Worm (Caenorhabditis elegans) whole organism, L1 larva: ENCODE data around the gene F18E2.15.

Source experiments
- aly-2 ChIP-seq: fragments of 150-350 bp; optimal IDR thresholded peaks from 2 replicates; lab custom pipeline; 2014; ENCODE audit warnings: missing biosample characterization, missing genetic modification characterization
- dpl-1 ChIP-seq, 3 experiments: fragments of 150-350 bp in 2 of 3; sonication (generic microtip) in 1 of 3; optimal IDR thresholded peaks; 2 replicates each; lab custom pipeline; 2014 to 2017; ENCODE audit warnings: missing biosample characterization in 3 of 3, missing genetic modification characterization in 3 of 3, missing genetic modification reagents in 3 of 3
- egl-27 ChIP-seq, 2 experiments: fragments of 150-350 bp in 1 of 2; sonication (generic microtip); optimal IDR thresholded peaks; 3 replicates each; lab custom pipeline; 2017 to 2018; ENCODE audit warnings: missing biosample characterization in 2 of 2, missing genetic modification characterization in 2 of 2, missing genetic modification reagents in 2 of 2
- lin-13 ChIP-seq: fragments of 150-350 bp; optimal IDR thresholded peaks from 2 replicates; lab custom pipeline; 2014; ENCODE audit warnings: missing biosample characterization, missing genetic modification reagents, missing genetic modification characterization
- lin-35 ChIP-seq, 2 experiments: fragments of 150-350 bp; optimal IDR thresholded peaks; 2 replicates each; lab custom pipeline; 2014; ENCODE audit warnings: missing biosample characterization in 2 of 2, missing genetic modification characterization in 2 of 2, missing genetic modification reagents in 2 of 2
- lin-39 ChIP-seq: fragments of 150-350 bp; optimal IDR thresholded peaks from 2 replicates; lab custom pipeline; 2014; ENCODE audit warnings: missing biosample characterization, missing genetic modification reagents, missing genetic modification characterization
- mep-1 ChIP-seq: fragments of 150-350 bp; optimal IDR thresholded peaks from 2 replicates; lab custom pipeline; 2014; ENCODE audit warnings: missing biosample characterization, missing genetic modification characterization
- nhr-11 ChIP-seq: fragments of 150-350 bp; optimal IDR thresholded peaks from 2 replicates; lab custom pipeline; 2014; ENCODE audit warnings: missing biosample characterization, missing genetic modification characterization
- nhr-19 ChIP-seq: fragments of 200-800 bp; sonication (Bioruptor generic); conservative IDR thresholded peaks from 2 replicates; pipeline ENCODE4 v1.3.6; 2022; ENCODE audit warnings: missing genetic modification characterization, missing compliant biosample characterization
- nhr-237 ChIP-seq: fragments of 150-350 bp; optimal IDR thresholded peaks from 2 replicates; lab custom pipeline; 2014; ENCODE audit warnings: missing biosample characterization, missing genetic modification characterization
- nhr-28 ChIP-seq: fragments of 150-350 bp; optimal IDR thresholded peaks from 2 replicates; lab custom pipeline; 2014; ENCODE audit warnings: missing biosample characterization, missing genetic modification characterization
- unc-62 ChIP-seq: fragments of 150-350 bp; optimal IDR thresholded peaks from 2 replicates; lab custom pipeline; 2014; ENCODE audit warnings: missing biosample characterization, missing genetic modification reagents, missing genetic modification characterization
- unc-86 ChIP-seq: sonication (generic microtip); optimal IDR thresholded peaks from 2 replicates; lab custom pipeline; 2016; ENCODE audit warnings: missing genetic modification characterization, missing compliant biosample characterization
- ztf-11 ChIP-seq, 2 experiments: sonication (generic microtip); optimal IDR thresholded peaks; 2 replicates each; lab custom pipeline; 2016 to 2017; ENCODE audit warnings: missing genetic modification characterization in 2 of 2, missing biosample characterization in 1 of 2, missing compliant biosample characterization in 1 of 2

- no peak for TF ChIP-seq lin-13
- TF ChIP-seq nhr-28 (tag; lab: Kevin White, UChicago), result no peak
- no peak for TF ChIP-seq aly-2 (tag; lab: Kevin White, UChicago)
- no peak for TF ChIP-seq egl-27 (tag; optimal IDR thresholded peaks at IDR 0.05; lab: Kevin White, UChicago)
- TF ChIP-seq lin-35 (GFP tag; optimal IDR thresholded peaks at IDR 0.05; lab: Kevin White, UChicago), result no peak
- no peak for TF ChIP-seq lin-39 (tag; lab: Kevin White, UChicago)
- TF ChIP-seq nhr-237, result no peak
- TF ChIP-seq unc-86 (tag; lab: Kevin White, UChicago), result no peak
- no peak for TF ChIP-seq nhr-19 (GFP tag; lab: Robert Waterston, UW)
- TF ChIP-seq nhr-11 (tag; lab: Kevin White, UChicago), result no peak
- no peak for TF ChIP-seq unc-62 (GFP tag; lab: Kevin White, UChicago)
- no peak for TF ChIP-seq ztf-11 (tag; optimal IDR thresholded peaks at IDR 0.05; lab: Kevin White, UChicago)
- no peak for TF ChIP-seq dpl-1 (GFP tag; optimal IDR thresholded peaks at IDR 0.05; lab: Kevin White, UChicago)
- TF ChIP-seq mep-1 (tag; lab: Kevin White, UChicago), result no peak
These were observed 45.4 kb upstream of the F18E2.15 start, which contains the start of gene ZC443.7 for ce11 chrV:12806190-12806589.
